Fruit fly (Drosophila melanogaster) Kc167 (cell line): ENCODE results near the gene HisRS.

Experiments used
- Myc ChIP-seq: fragments of >200 bp; optimal IDR thresholded peaks from 2 replicates; lab custom pipeline; 2017; ENCODE audit warnings: missing external identifiers
- h ChIP-seq: fragments of >200 bp; optimal IDR thresholded peaks from 3 replicates; lab custom pipeline; 2018; ENCODE audit warnings: missing external identifiers
- insv ChIP-seq: fragments of >200 bp; optimal IDR thresholded peaks from 3 replicates; lab custom pipeline; 2018; ENCODE audit warnings: missing external identifiers
- psq ChIP-seq: fragments of >200 bp; optimal IDR thresholded peaks from 2 replicates; lab custom pipeline; 2017; ENCODE audit warnings: missing external identifiers

- TF ChIP-seq insv (lab: Kevin White, UChicago) (no peak), h (lab: Kevin White, UChicago) (no peak), psq (no peak), Myc (lab: Kevin White, UChicago) (no peak)
Measured at dm6 chrX:18550726-18551125, 35.5 kb downstream of the HisRS start.
